Worm (Caenorhabditis elegans): ENCODE data around the gene pygo-1.

The pygo-1 gene

DNA sequence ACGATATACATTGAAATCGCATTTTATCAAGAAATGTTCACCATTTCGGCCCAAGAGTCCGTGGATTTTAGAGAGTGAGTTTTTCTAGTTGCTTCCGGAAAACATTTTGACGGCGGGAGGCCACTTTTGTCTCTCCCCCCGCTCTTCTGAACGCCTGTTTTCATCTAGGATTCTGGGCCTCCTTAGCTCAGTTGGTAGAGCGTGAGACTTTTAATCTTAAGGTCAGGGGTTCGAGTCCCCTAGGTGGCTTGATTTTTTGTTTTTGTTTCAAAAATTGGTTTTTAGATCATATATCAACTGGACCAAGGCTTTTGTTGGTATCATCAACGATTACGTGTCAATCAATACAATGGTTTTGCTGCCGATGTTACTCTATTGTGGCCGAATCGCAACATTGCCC is 44.4 kb upstream of the pygo-1 start (continued):
- TF ChIP-seq hlh-12 (tag; optimal IDR thresholded peaks at IDR 0.05) (peak; percentile 40), efl-1 (GFP tag; optimal IDR thresholded peaks at IDR 0.05) (no peak), die-1 (tag; optimal IDR thresholded peaks at IDR 0.05) (peak; percentile 86), Y53F4B.3 (GFP tag; IDR thresholded peaks at IDR 0.05) (no peak), zfh-2 (GFP tag; conservative IDR thresholded peaks at IDR 0.05) (no peak), aptf-3 (GFP tag; IDR thresholded peaks at IDR 0.05) (peak; percentile 67; the same call in 1 of the 2 replicates), mxl-1 (tag; optimal IDR thresholded peaks at IDR 0.05) (peak; percentile 80), ZK185.1 (tag; optimal IDR thresholded peaks at IDR 0.05; ENCODE audit: poor library complexity, severe bottlenecking) (peak; percentile 47), tlf-1 (GFP tag; optimal IDR thresholded peaks at IDR 0.05) (no peak), unc-130 (GFP tag; optimal IDR thresholded peaks at IDR 0.05) (peak; percentile 44), F37B4.10 (GFP tag; IDR thresholded peaks at IDR 0.05) (no peak), Y56A3A.18 (GFP tag; IDR thresholded peaks at IDR 0.05) (no peak), T07F8.4 (tag; optimal IDR thresholded peaks at IDR 0.05) (peak; percentile 49), ztf-25 (GFP tag; IDR thresholded peaks at IDR 0.05) (peak; percentile 93), lag-1 (GFP tag; IDR thresholded peaks at IDR 0.05) (no peak), snpc-4 (GFP tag; optimal IDR thresholded peaks at IDR 0.05) (peak; percentile 82), snpc-4 (tag; optimal IDR thresholded peaks at IDR 0.05) (peak; percentile 26 to 95 (median 92)), attf-5 (GFP tag; optimal IDR thresholded peaks at IDR 0.05) (peak; percentile 37), ztf-6 (GFP tag; IDR thresholded peaks at IDR 0.05) (no peak), nhr-80 (tag; optimal IDR thresholded peaks at IDR 0.05) (no peak), C17E4.6 (GFP tag; IDR thresholded peaks at IDR 0.05) (no peak), Y95B8A.8 (GFP tag; IDR thresholded peaks at IDR 0.05) (no peak), repo-1 (tag; optimal IDR thresholded peaks at IDR 0.05) (no peak), chd-7 (tag; optimal IDR thresholded peaks at IDR 0.05) (no peak), tbx-9 (tag; optimal IDR thresholded peaks at IDR 0.05; ENCODE audit: borderline replicate concordance) (no peak), hlh-26 (GFP tag; conservative IDR thresholded peaks at IDR 0.05) (no peak), B0261.1 (tag; optimal IDR thresholded peaks at IDR 0.05) (peak; percentile 91), ceh-58 (GFP tag; IDR thresholded peaks at IDR 0.05) (no peak), ceh-100 (GFP tag; IDR thresholded peaks at IDR 0.05) (peak; percentile 56; the same call in 1 of the 2 replicates), D2030.7 (GFP tag; IDR thresholded peaks at IDR 0.05) (peak; percentile 75; the same call in 1 of the 2 replicates), ekl-4 (GFP tag; IDR thresholded peaks at IDR 0.05) (peak; percentile 51; the same call in 1 of the 2 replicates), madf-10 (tag; optimal IDR thresholded peaks at IDR 0.05) (peak; percentile 46), somi-1 (GFP tag; optimal IDR thresholded peaks at IDR 0.05) (peak; percentile 8), tbp1 (GFP tag; optimal IDR thresholded peaks at IDR 0.05) (peak; percentile 99), zim-3 (tag; optimal IDR thresholded peaks at IDR 0.05) (peak; percentile 16), let-607 (tag; optimal IDR thresholded peaks at IDR 0.05) (peak in 1 of 2 experiments; percentile 8), lsy-27 (tag; optimal IDR thresholded peaks at IDR 0.05; ENCODE audit: borderline replicate concordance, insufficient read depth) (no peak), hmg-20 (GFP tag; IDR thresholded peaks at IDR 0.05) (no peak), lin-54 (GFP tag; optimal IDR thresholded peaks at IDR 0.05) (no peak), T26A5.8 (tag; optimal IDR thresholded peaks at IDR 0.05) (no peak), egrh-3 (GFP tag; IDR thresholded peaks at IDR 0.05) (peak; percentile 46), C06A6.2 (GFP tag; conservative IDR thresholded peaks at IDR 0.05) (no peak), mel-28 (tag; optimal IDR thresholded peaks at IDR 0.05; ENCODE audit: borderline replicate concordance) (no peak), rcor-1 (GFP tag; IDR thresholded peaks at IDR 0.05) (no peak; the same call in 1 of the 2 replicates), hrde-1 (tag; optimal IDR thresholded peaks at IDR 0.05; ENCODE audit: borderline replicate concordance) (peak; percentile 49), ztf-22 (GFP tag; optimal IDR thresholded peaks at IDR 0.05) (no peak), pha-4 (tag; optimal IDR thresholded peaks at IDR 0.05) (no peak), him-1 (tag; optimal IDR thresholded peaks at IDR 0.05) (peak; percentile 84), rec-8 (tag; optimal IDR thresholded peaks at IDR 0.05) (peak; percentile 9 to 77)

All from whole organism, young adult.